Fruit fly (Drosophila melanogaster) S2 (cell line): ENCODE measurements around the gene disco-r.

Experiments used
- CG8478 ChIP-seq: fragments of >200 bp; optimal IDR thresholded peaks from 2 replicates; lab custom pipeline; 2018
- CTCF ChIP-seq, 2 experiments: fragments of >200 bp; optimal IDR thresholded peaks; 2 replicates each; lab custom pipeline; 2018

dm6 chrX:16148974-16149373 is at the start of gene disco-r:
- TF ChIP-seq CG8478 (no peak), CTCF (optimal IDR thresholded peaks at IDR 0.05; lab: Kevin White, UChicago) (peak; percentile 19 to 45)
